Fruit fly (Drosophila melanogaster): ENCODE measurements around the gene CG6928.

DNA sequence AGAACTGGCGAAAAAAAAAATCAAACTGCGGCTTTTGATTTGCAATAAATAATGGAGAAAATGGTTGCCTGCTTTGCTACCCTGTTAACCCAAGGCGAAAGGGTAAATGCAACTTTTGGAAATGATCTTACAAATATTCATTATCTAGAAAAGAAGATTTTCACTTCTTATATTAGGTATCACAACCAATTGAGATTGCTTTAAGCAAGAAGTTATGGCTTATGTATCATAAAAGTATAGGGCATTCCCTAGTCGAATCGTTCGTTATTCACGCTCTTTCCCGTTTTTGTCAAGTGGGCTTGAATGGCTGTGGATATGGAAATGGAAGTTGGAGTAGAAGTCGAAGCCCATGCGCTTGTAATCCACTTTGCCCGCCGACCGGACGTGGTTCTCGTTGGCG, 27.6 kb downstream of the CG6928 start:
- TF ChIP-seq rn (GFP tag; IDR thresholded peaks at IDR 0.05): no peak
- peak; percentile 55 for TF ChIP-seq CG34367 (tag; optimal IDR thresholded peaks at IDR 0.05)
- peak; percentile 67 for TF ChIP-seq Pif1B (GFP tag; optimal IDR thresholded peaks at IDR 0.05)
- peak; percentile 77 for TF ChIP-seq CG17806 (tag; optimal IDR thresholded peaks at IDR 0.05)
- TF ChIP-seq CG14655 (GFP tag; optimal IDR thresholded peaks at IDR 0.05): peak; percentile 84
- peak; percentile 66 for TF ChIP-seq CG32121 (GFP tag; IDR thresholded peaks at IDR 0.05)
- no peak for TF ChIP-seq CG13204 (GFP tag; optimal IDR thresholded peaks at IDR 0.05)
- TF ChIP-seq EcR (GFP tag; optimal IDR thresholded peaks at IDR 0.05): no peak
- TF ChIP-seq D1 (tag; optimal IDR thresholded peaks at IDR 0.05): peak; percentile 24
- TF ChIP-seq CG15710 (tag; optimal IDR thresholded peaks at IDR 0.05): peak; percentile 64
- TF ChIP-seq Pif1A (GFP tag; optimal IDR thresholded peaks at IDR 0.05): peak; percentile 79
- TF ChIP-seq Snoo (tag; optimal IDR thresholded peaks at IDR 0.05): peak; percentile 5

All from whole organism, pupa.